Worm (Caenorhabditis elegans) whole organism, L3 larva: ENCODE measurements around the gene Y116A8C.37.
"Not testable (repeated sequence)": the region's sequence is repeated elsewhere in the genome, so short reads cannot be mapped to it uniquely, and the experiment has no call there.

Experiments
- ZK546.5 ChIP-seq: sonication (generic microtip); optimal IDR thresholded peaks from 2 replicates; lab custom pipeline; 2017; ENCODE audit warnings: missing biosample characterization, missing genetic modification characterization
- aly-2 ChIP-seq: fragments of 150-350 bp; optimal IDR thresholded peaks from 2 replicates; lab custom pipeline; 2014; ENCODE audit warnings: missing biosample characterization, missing genetic modification characterization
- ama-1 ChIP-seq: fragments of 150-350 bp; optimal IDR thresholded peaks from 2 replicates; lab custom pipeline; 2018
- ceh-16 ChIP-seq: sonication (generic microtip); optimal IDR thresholded peaks from 2 replicates; lab custom pipeline; 2017; ENCODE audit warnings: missing biosample characterization, missing genetic modification characterization
- ceh-82 ChIP-seq: fragments of 150-350 bp; optimal IDR thresholded peaks from 2 replicates; lab custom pipeline; 2014; ENCODE audit warnings: missing biosample characterization, missing genetic modification characterization
- ceh-9 ChIP-seq: sonication (generic microtip); optimal IDR thresholded peaks from 2 replicates; lab custom pipeline; 2018; ENCODE audit warnings: missing biosample characterization, missing genetic modification characterization
- egl-27 ChIP-seq: sonication (generic microtip); optimal IDR thresholded peaks from 4 replicates; lab custom pipeline; 2017; ENCODE audit warnings: missing biosample characterization, missing genetic modification reagents, missing genetic modification characterization
- elt-2 ChIP-seq: sonication (generic microtip); optimal IDR thresholded peaks from 2 replicates; lab custom pipeline; 2016; ENCODE audit warnings: missing genetic modification reagents, mild to moderate bottlenecking, missing genetic modification characterization, missing compliant biosample characterization
- eor-1 ChIP-seq, 2 experiments: fragments of 150-350 bp; optimal IDR thresholded peaks; 2 replicates each; lab custom pipeline; 2014 to 2018; ENCODE audit warnings: missing biosample characterization in 2 of 2, missing genetic modification characterization in 2 of 2
- fkh-10 ChIP-seq: sonication (generic microtip); optimal IDR thresholded peaks from 2 replicates; lab custom pipeline; 2017; ENCODE audit warnings: missing biosample characterization, missing genetic modification reagents, missing genetic modification characterization
- fkh-2 ChIP-seq: fragments of 150-350 bp; optimal IDR thresholded peaks from 2 replicates; lab custom pipeline; 2014; ENCODE audit warnings: missing biosample characterization, missing genetic modification reagents, missing genetic modification characterization
- fos-1 ChIP-seq: fragments of 150-350 bp; optimal IDR thresholded peaks from 2 replicates; lab custom pipeline; 2014; ENCODE audit warnings: missing biosample characterization, missing genetic modification characterization
- jun-1 ChIP-seq: fragments of 150-350 bp; optimal IDR thresholded peaks from 2 replicates; lab custom pipeline; 2014; ENCODE audit warnings: missing biosample characterization, missing genetic modification reagents, missing genetic modification characterization
- lin-15B ChIP-seq: fragments of 150-350 bp; optimal IDR thresholded peaks from 2 replicates; lab custom pipeline; 2014; ENCODE audit warnings: missing biosample characterization, missing genetic modification characterization
- lin-39 ChIP-seq: fragments of 150-350 bp; optimal IDR thresholded peaks from 2 replicates; lab custom pipeline; 2018; ENCODE audit warnings: missing biosample characterization, missing genetic modification reagents, missing genetic modification characterization
- lsy-12 ChIP-seq: sonication (generic microtip); optimal IDR thresholded peaks from 2 replicates; lab custom pipeline; 2016; ENCODE audit warnings: mild to moderate bottlenecking, missing genetic modification characterization, missing compliant biosample characterization
- mdl-1 ChIP-seq: fragments of 150-350 bp; optimal IDR thresholded peaks from 2 replicates; lab custom pipeline; 2014; ENCODE audit warnings: missing biosample characterization, missing genetic modification characterization
- mml-1 ChIP-seq: fragments of 150-350 bp; sonication (generic microtip); optimal IDR thresholded peaks from 3 replicates; lab custom pipeline; 2014; ENCODE audit warnings: missing biosample characterization, missing genetic modification characterization
- nfya-1 ChIP-seq: sonication (generic microtip); optimal IDR thresholded peaks from 2 replicates; lab custom pipeline; 2017; ENCODE audit warnings: missing genetic modification characterization, mild to moderate bottlenecking, missing compliant biosample characterization, antibody characterized with exemption, moderate library complexity; ENCODE audit not compliant: insufficient read depth
- nhr-12 ChIP-seq: fragments of 150-350 bp; optimal IDR thresholded peaks from 2 replicates; lab custom pipeline; 2014; ENCODE audit warnings: missing biosample characterization, missing genetic modification characterization
- nhr-23 ChIP-seq: fragments of 150-350 bp; optimal IDR thresholded peaks from 2 replicates; lab custom pipeline; 2014; ENCODE audit warnings: missing biosample characterization, missing genetic modification reagents, missing genetic modification characterization
- nhr-237 ChIP-seq: fragments of 150-350 bp; optimal IDR thresholded peaks from 2 replicates; lab custom pipeline; 2014; ENCODE audit warnings: missing biosample characterization, missing genetic modification characterization
- nhr-28 ChIP-seq: fragments of 150-350 bp; optimal IDR thresholded peaks from 2 replicates; lab custom pipeline; 2014; ENCODE audit warnings: missing biosample characterization, missing genetic modification characterization
- nhr-43 ChIP-seq: sonication (generic microtip); optimal IDR thresholded peaks from 2 replicates; lab custom pipeline; 2016; ENCODE audit warnings: mild to moderate bottlenecking, missing genetic modification characterization, missing compliant biosample characterization; ENCODE audit not compliant: poor library complexity, severe bottlenecking
- nhr-67 ChIP-seq: fragments of 150-350 bp; optimal IDR thresholded peaks from 2 replicates; lab custom pipeline; 2014; ENCODE audit warnings: missing biosample characterization, missing genetic modification characterization
- nhr-76 ChIP-seq: fragments of 150-350 bp; sonication (generic microtip); optimal IDR thresholded peaks from 5 replicates; lab custom pipeline; 2014; ENCODE audit warnings: missing biosample characterization, missing genetic modification characterization
- pha-4 ChIP-seq: fragments of 150-350 bp; optimal IDR thresholded peaks from 2 replicates; lab custom pipeline; 2014; ENCODE audit warnings: missing biosample characterization, missing genetic modification reagents, missing genetic modification characterization
- pqm-1 ChIP-seq: fragments of 150-350 bp; optimal IDR thresholded peaks from 2 replicates; lab custom pipeline; 2017; ENCODE audit warnings: missing biosample characterization, missing genetic modification characterization, inconsistent platforms
- snpc-4 ChIP-seq: fragments of 150-350 bp; optimal IDR thresholded peaks from 2 replicates; lab custom pipeline; 2014; ENCODE audit warnings: missing biosample characterization, missing genetic modification characterization
- tbx-2 ChIP-seq: sonication (generic microtip); optimal IDR thresholded peaks from 2 replicates; lab custom pipeline; 2016; ENCODE audit warnings: mild to moderate bottlenecking, missing genetic modification characterization, missing compliant biosample characterization
- unc-39 ChIP-seq: sonication (generic microtip); optimal IDR thresholded peaks from 4 replicates; lab custom pipeline; 2017; ENCODE audit warnings: missing biosample characterization, missing genetic modification characterization
- unc-62 ChIP-seq: fragments of 150-350 bp; sonication (generic microtip); optimal IDR thresholded peaks from 4 replicates; lab custom pipeline; 2014; ENCODE audit warnings: missing biosample characterization, missing genetic modification reagents, missing genetic modification characterization
- zag-1 ChIP-seq: fragments of 150-350 bp; optimal IDR thresholded peaks from 2 replicates; lab custom pipeline; 2014; ENCODE audit warnings: missing biosample characterization, missing genetic modification characterization

The Y116A8C.37 gene

ce11 chrIV:17171732-17172131, 40.8 kb upstream of the Y116A8C.37 start:
- TF ChIP-seq eor-1 (tag; optimal IDR thresholded peaks at IDR 0.05; lab: Kevin White, UChicago) = no peak
- TF ChIP-seq lsy-12 (tag; lab: Kevin White, UChicago) = no peak
- no peak for TF ChIP-seq ceh-9 (tag; lab: Kevin White, UChicago)
- TF ChIP-seq nhr-23 (tag; lab: Kevin White, UChicago) = no peak
- peak; percentile 98 for TF ChIP-seq pqm-1
- no peak for TF ChIP-seq egl-27 (tag; lab: Kevin White, UChicago)
- no peak for TF ChIP-seq nfya-1 (tag; lab: Kevin White, UChicago)
- TF ChIP-seq mml-1 (tag; lab: Kevin White, UChicago) = no peak
- peak; percentile 80 for TF ChIP-seq pha-4
- TF ChIP-seq ceh-16 (tag; lab: Kevin White, UChicago) = no peak
- TF ChIP-seq elt-2 (tag; lab: Kevin White, UChicago) = peak; percentile 99
- TF ChIP-seq unc-62 = no peak
- peak; percentile 74 for TF ChIP-seq jun-1
- no peak for TF ChIP-seq nhr-43 (tag; lab: Kevin White, UChicago)

ce11 chrIV:17166974-17167373, 36.0 kb upstream of the Y116A8C.37 start, which contains the start of gene skr-12:
skr-12 (plus strand) TSS chrIV:17167274.
- TF ChIP-seq snpc-4 (tag; lab: Kevin White, UChicago) = no peak
- TF ChIP-seq fkh-2 = no peak
- no peak for TF ChIP-seq aly-2 (tag; lab: Kevin White, UChicago)
- TF ChIP-seq mdl-1 (tag; lab: Kevin White, UChicago) = no peak
- no peak for TF ChIP-seq nhr-12
- no peak for TF ChIP-seq ama-1 (lab: Kevin White, UChicago)
- TF ChIP-seq tbx-2 (tag; lab: Kevin White, UChicago) = no peak
- TF ChIP-seq nhr-67 (tag; lab: Kevin White, UChicago) = no peak
- TF ChIP-seq unc-62 = no peak
- TF ChIP-seq fkh-10 (GFP tag; lab: Kevin White, UChicago) = no peak
- TF ChIP-seq nhr-76 = no peak
- no peak for TF ChIP-seq lin-15B
- TF ChIP-seq nhr-28 (tag; lab: Kevin White, UChicago) = no peak
- TF ChIP-seq nhr-237 (tag; lab: Kevin White, UChicago) = no peak
- TF ChIP-seq ceh-82 (tag; lab: Kevin White, UChicago) = no peak
- no peak for TF ChIP-seq fos-1 (tag; lab: Kevin White, UChicago)
- TF ChIP-seq pha-4 = no peak
- TF ChIP-seq zag-1 (tag; lab: Kevin White, UChicago) = no peak
- no peak for TF ChIP-seq ZK546.5 (tag; lab: Kevin White, UChicago)
- TF ChIP-seq ceh-9 (tag; lab: Kevin White, UChicago) = no peak

- TF ChIP-seq ZK546.5 (tag; lab: Kevin White, UChicago); pqm-1; lin-39 (tag; lab: Kevin White, UChicago): not testable (repeated sequence)
These were observed 34.8 kb upstream of the Y116A8C.37 start, which contains the start of gene skr-8 for ce11 chrIV:17165734-17166133. skr-8 (minus strand) TSS chrIV:17165834.

ce11 chrIV:17163273-17163672, 32.3 kb upstream of the Y116A8C.37 start, which contains the start of gene skr-9:
skr-9 (plus strand) TSS chrIV:17163573.
- not testable (repeated sequence) for TF ChIP-seq aly-2 (tag; lab: Kevin White, UChicago); eor-1 (tag; optimal IDR thresholded peaks at IDR 0.05; lab: Kevin White, UChicago); lin-15B
- TF ChIP-seq, all 47 proteins: peak for 0; not testable (repeated sequence) for 47

ce11 chrIV:17162515-17162914, 31.6 kb upstream of the Y116A8C.37 start, which contains the start of gene skr-13:
skr-13 (minus strand) TSS chrIV:17162615.
- no peak for TF ChIP-seq snpc-4 (tag; lab: Kevin White, UChicago)
- no peak for TF ChIP-seq unc-39 (tag; lab: Kevin White, UChicago)

ce11 chrIV:17153002-17153401, 22.1 kb upstream of the Y116A8C.37 start:
- TF ChIP-seq nfya-1 (tag; lab: Kevin White, UChicago) = no peak
- TF ChIP-seq nhr-76 = no peak
- no peak for TF ChIP-seq fkh-10 (GFP tag; lab: Kevin White, UChicago)
- TF ChIP-seq tbx-2 (tag; lab: Kevin White, UChicago) = no peak
- no peak for TF ChIP-seq ceh-9 (tag; lab: Kevin White, UChicago)
- no peak for TF ChIP-seq fos-1 (tag; lab: Kevin White, UChicago)
- TF ChIP-seq pha-4 = no peak
- no peak for TF ChIP-seq nhr-23 (tag; lab: Kevin White, UChicago)
- TF ChIP-seq lin-39 (tag; lab: Kevin White, UChicago) = no peak
- no peak for TF ChIP-seq unc-62
